Worm (Caenorhabditis elegans) whole organism, mixed stage, embryonic: Measurements from ENCODE around the gene dgk-4.

Experiments used
- M03D4.4 ChIP-seq: sonication (generic microtip); optimal IDR thresholded peaks from 2 replicates; lab custom pipeline; 2017; ENCODE audit warnings: mild to moderate bottlenecking, missing genetic modification characterization, missing compliant biosample characterization
- bed-3 ChIP-seq: fragments of 200-800 bp; sonication (Bioruptor generic); optimal IDR thresholded peaks from 3 replicates; lab custom pipeline; 2018; ENCODE audit warnings: mild to moderate bottlenecking, missing genetic modification characterization, moderate library complexity, missing compliant biosample characterization
- ceh-43 ChIP-seq: fragments of 200-800 bp; sonication (Bioruptor generic); optimal IDR thresholded peaks from 2 replicates; lab custom pipeline; 2018; ENCODE audit warnings: mild to moderate bottlenecking, missing genetic modification characterization, moderate library complexity, missing compliant biosample characterization
- ceh-83 ChIP-seq: fragments of 200-800 bp; sonication (Bioruptor generic); optimal IDR thresholded peaks from 2 replicates; lab custom pipeline; 2018; ENCODE audit warnings: mild to moderate bottlenecking, missing genetic modification characterization, missing compliant biosample characterization
- ces-1 ChIP-seq: fragments of 150-350 bp; optimal IDR thresholded peaks from 2 replicates; lab custom pipeline; 2014; ENCODE audit warnings: missing biosample characterization, missing genetic modification reagents, missing genetic modification characterization
- cnd-1 ChIP-seq: fragments of 200-800 bp; sonication (Bioruptor generic); optimal IDR thresholded peaks from 2 replicates; lab custom pipeline; 2018; ENCODE audit warnings: mild to moderate bottlenecking, missing genetic modification characterization, missing compliant biosample characterization
- drap-1 ChIP-seq: fragments of 200-800 bp; sonication (Bioruptor generic); optimal IDR thresholded peaks from 3 replicates; lab custom pipeline; 2018; ENCODE audit warnings: mild to moderate bottlenecking, missing genetic modification characterization, missing compliant biosample characterization
- elt-1 ChIP-seq: sonication (generic microtip); optimal IDR thresholded peaks from 2 replicates; lab custom pipeline; 2017; ENCODE audit warnings: missing genetic modification characterization, mild to moderate bottlenecking, missing compliant biosample characterization, antibody characterized with exemption, moderate library complexity, borderline replicate concordance; ENCODE audit not compliant: insufficient read depth
- elt-3 ChIP-seq: fragments of 150-350 bp; optimal IDR thresholded peaks from 2 replicates; lab custom pipeline; 2014; ENCODE audit warnings: missing biosample characterization, missing genetic modification characterization
- flh-1 ChIP-seq: fragments of 200-800 bp; sonication (Bioruptor generic); optimal IDR thresholded peaks from 2 replicates; lab custom pipeline; 2018; ENCODE audit warnings: mild to moderate bottlenecking, missing genetic modification characterization, moderate library complexity, missing compliant biosample characterization
- ham-2 ChIP-seq: fragments of 200-800 bp; sonication (Bioruptor generic); optimal IDR thresholded peaks from 2 replicates; lab custom pipeline; 2018; ENCODE audit warnings: mild to moderate bottlenecking, missing genetic modification characterization, missing compliant biosample characterization
- hlh-1 ChIP-seq: fragments of 150-350 bp; optimal IDR thresholded peaks from 2 replicates; lab custom pipeline; 2014; ENCODE audit warnings: missing biosample characterization, missing genetic modification reagents, missing genetic modification characterization
- lin-13 ChIP-seq: fragments of 150-350 bp; optimal IDR thresholded peaks from 2 replicates; lab custom pipeline; 2014; ENCODE audit warnings: missing biosample characterization, missing genetic modification characterization
- lin-32 ChIP-seq: fragments of 200-800 bp; sonication (Bioruptor generic); optimal IDR thresholded peaks from 2 replicates; lab custom pipeline; 2018; ENCODE audit warnings: mild to moderate bottlenecking, missing genetic modification characterization, missing compliant biosample characterization
- mab-5 ChIP-seq: fragments of 150-350 bp; optimal IDR thresholded peaks from 2 replicates; lab custom pipeline; 2014; ENCODE audit warnings: missing biosample characterization, missing genetic modification characterization
- mep-1 ChIP-seq: fragments of 150-350 bp; optimal IDR thresholded peaks from 2 replicates; lab custom pipeline; 2017; ENCODE audit warnings: missing biosample characterization, missing genetic modification reagents, missing genetic modification characterization, inconsistent platforms
- mls-2 ChIP-seq: sonication (generic microtip); optimal IDR thresholded peaks from 2 replicates; lab custom pipeline; 2016; ENCODE audit warnings: mild to moderate bottlenecking, missing genetic modification characterization, moderate library complexity, missing compliant biosample characterization
- nhr-12 ChIP-seq: fragments of 150-350 bp; optimal IDR thresholded peaks from 2 replicates; lab custom pipeline; 2014; ENCODE audit warnings: missing biosample characterization, missing genetic modification characterization
- nhr-237 ChIP-seq: fragments of 150-350 bp; optimal IDR thresholded peaks from 2 replicates; lab custom pipeline; 2014; ENCODE audit warnings: missing biosample characterization, missing genetic modification characterization
- nhr-28 ChIP-seq: fragments of 150-350 bp; optimal IDR thresholded peaks from 2 replicates; lab custom pipeline; 2014; ENCODE audit warnings: missing biosample characterization, missing genetic modification characterization
- nhr-76 ChIP-seq: sonication (generic microtip); optimal IDR thresholded peaks from 2 replicates; lab custom pipeline; 2017; ENCODE audit warnings: missing biosample characterization, missing genetic modification characterization
- pha-4 ChIP-seq: fragments of 150-350 bp; optimal IDR thresholded peaks from 2 replicates; lab custom pipeline; 2018; ENCODE audit warnings: missing biosample characterization, missing genetic modification reagents, missing genetic modification characterization
- sem-2 ChIP-seq: fragments of 200-800 bp; sonication (Bioruptor generic); optimal IDR thresholded peaks from 2 replicates; lab custom pipeline; 2018; ENCODE audit warnings: mild to moderate bottlenecking, missing genetic modification characterization, missing compliant biosample characterization
- sptf-1 ChIP-seq: sonication (generic microtip); optimal IDR thresholded peaks from 2 replicates; lab custom pipeline; 2017; ENCODE audit warnings: mild to moderate bottlenecking, missing genetic modification characterization, moderate library complexity, missing compliant biosample characterization
- tbx-8 ChIP-seq: fragments of 200-800 bp; sonication (Bioruptor generic); optimal IDR thresholded peaks from 2 replicates; lab custom pipeline; 2018; ENCODE audit warnings: mild to moderate bottlenecking, missing genetic modification characterization, moderate library complexity, missing compliant biosample characterization
- unc-120 ChIP-seq: sonication (generic microtip); optimal IDR thresholded peaks from 2 replicates; lab custom pipeline; 2017; ENCODE audit warnings: missing genetic modification characterization, missing compliant biosample characterization; ENCODE audit not compliant: poor library complexity, severe bottlenecking
- unc-62 ChIP-seq: fragments of 150-350 bp; optimal IDR thresholded peaks from 2 replicates; lab custom pipeline; 2014; ENCODE audit warnings: missing biosample characterization, missing genetic modification reagents, missing genetic modification characterization
- zip-8 ChIP-seq: fragments of 150-350 bp; optimal IDR thresholded peaks from 2 replicates; lab custom pipeline; 2014; ENCODE audit warnings: missing biosample characterization, missing genetic modification characterization
- ztf-11 ChIP-seq: fragments of 150-350 bp; optimal IDR thresholded peaks from 2 replicates; lab custom pipeline; 2014; ENCODE audit warnings: missing biosample characterization, missing genetic modification characterization

Gene dgk-4

ce11 chrIV:8631033-8631432 lies at the start of gene dgk-4:
Gene dgk-4 (plus strand): TSS chrIV:8631333.
- no peak for TF ChIP-seq M03D4.4 (tag; lab: Kevin White, UChicago)
- TF ChIP-seq nhr-12, result no peak
- no peak for TF ChIP-seq hlh-1
- no peak for TF ChIP-seq tbx-8
- TF ChIP-seq elt-1 (tag; lab: Kevin White, UChicago), result no peak
- no peak for TF ChIP-seq unc-120 (tag; lab: Kevin White, UChicago)
- TF ChIP-seq ceh-83 (GFP tag; lab: Kevin White, UChicago), result no peak
- no peak for TF ChIP-seq mab-5 (tag; lab: Kevin White, UChicago)
- no peak for TF ChIP-seq bed-3
- no peak for TF ChIP-seq lin-13 (tag; lab: Kevin White, UChicago)
- TF ChIP-seq mls-2, result no peak
- TF ChIP-seq nhr-237 (tag; lab: Kevin White, UChicago), result no peak
- TF ChIP-seq lin-32 (GFP tag; lab: Kevin White, UChicago), result no peak
- no peak for TF ChIP-seq ces-1 (GFP tag; lab: Kevin White, UChicago)
- TF ChIP-seq pha-4 (tag; lab: Kevin White, UChicago), result no peak
- no peak for TF ChIP-seq ceh-43 (GFP tag; lab: Kevin White, UChicago)
- TF ChIP-seq nhr-28 (tag; lab: Kevin White, UChicago), result no peak
- TF ChIP-seq nhr-76, result no peak
- no peak for TF ChIP-seq ham-2

- TF ChIP-seq nhr-237 (tag; lab: Kevin White, UChicago) (no peak), pha-4 (tag; lab: Kevin White, UChicago) (no peak), ceh-43 (GFP tag; lab: Kevin White, UChicago) (no peak), M03D4.4 (tag; lab: Kevin White, UChicago) (no peak), nhr-12 (no peak), flh-1 (no peak), hlh-1 (no peak), bed-3 (no peak)
These were observed 45.8 kb upstream of the dgk-4 start, which contains the start of gene catp-7 for ce11 chrIV:8585076-8586033. Gene catp-7 (plus strand): TSS chrIV:8585983.

DNA sequence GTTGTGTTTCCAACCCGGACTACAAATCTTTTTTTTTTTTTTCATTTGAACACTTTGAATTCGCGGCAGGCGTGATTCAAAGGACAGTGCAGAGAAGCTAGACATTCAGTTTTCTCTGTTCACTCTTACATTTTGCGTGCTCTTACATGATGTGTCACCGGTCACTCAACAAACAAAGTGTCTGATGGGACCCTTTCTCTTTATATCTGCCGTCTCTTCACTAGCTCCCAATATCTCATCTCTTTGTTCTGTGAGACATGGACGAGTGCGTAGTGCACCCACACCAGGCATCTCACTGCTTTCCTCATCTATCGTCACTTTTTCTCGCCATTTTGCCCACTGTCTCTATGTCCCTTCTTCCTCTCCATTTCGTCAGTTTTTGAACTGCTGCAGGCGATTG lies 44.1 kb upstream of the dgk-4 start:
- TF ChIP-seq drap-1 (GFP tag; lab: Kevin White, UChicago) (no peak), unc-120 (tag; lab: Kevin White, UChicago) (peak; percentile 44), ztf-11 (no peak), unc-62 (GFP tag; lab: Kevin White, UChicago) (peak; percentile 88), nhr-237 (tag; lab: Kevin White, UChicago) (peak; percentile 26), lin-13 (tag; lab: Kevin White, UChicago) (no peak), hlh-1 (peak; percentile 8), nhr-28 (tag; lab: Kevin White, UChicago) (no peak)
- TF ChIP-seq, all 35 proteins: peak for 4

- TF ChIP-seq zip-8 (tag; lab: Kevin White, UChicago) (no peak), bed-3 (no peak), elt-3 (no peak), ceh-83 (GFP tag; lab: Kevin White, UChicago) (no peak), cnd-1 (tag; lab: Kevin White, UChicago) (no peak)
These were observed 43.5 kb upstream of the dgk-4 start for ce11 chrIV:8587605-8588004.

ce11 chrIV:8595317-8595716 lies 35.8 kb upstream of the dgk-4 start, which contains the start of gene Y59H11AR.3:
Gene Y59H11AR.3 (minus strand): TSS chrIV:8595417.
- TF ChIP-seq unc-120 (tag; lab: Kevin White, UChicago), result no peak
- no peak for TF ChIP-seq sem-2 (GFP tag; lab: Kevin White, UChicago)
- no peak for TF ChIP-seq drap-1 (GFP tag; lab: Kevin White, UChicago)
- no peak for TF ChIP-seq zip-8 (tag; lab: Kevin White, UChicago)
- TF ChIP-seq lin-32 (GFP tag; lab: Kevin White, UChicago), result no peak
- TF ChIP-seq lin-13 (tag; lab: Kevin White, UChicago), result no peak
- no peak for TF ChIP-seq unc-62 (GFP tag; lab: Kevin White, UChicago)
- no peak for TF ChIP-seq mep-1
- TF ChIP-seq flh-1, result no peak
- TF ChIP-seq hlh-1, result no peak
- TF ChIP-seq tbx-8, result no peak
- no peak for TF ChIP-seq nhr-237 (tag; lab: Kevin White, UChicago)
- no peak for TF ChIP-seq elt-3
- no peak for TF ChIP-seq sptf-1 (tag; lab: Kevin White, UChicago)
- no peak for TF ChIP-seq ceh-83 (GFP tag; lab: Kevin White, UChicago)
- TF ChIP-seq mab-5 (tag; lab: Kevin White, UChicago), result no peak
- TF ChIP-seq ham-2, result no peak
- TF ChIP-seq ztf-11, result no peak
- TF ChIP-seq, all 35 proteins: peak for 0
